Worm (Caenorhabditis elegans) whole organism, mixed stage, embryonic: ENCODE results near the gene K09C6.2.

Experiments used
- nhr-12 ChIP-seq: fragments of 150-350 bp; optimal IDR thresholded peaks from 2 replicates; lab custom pipeline; 2014; ENCODE audit warnings: missing biosample characterization, missing genetic modification characterization
- nhr-28 ChIP-seq: fragments of 150-350 bp; optimal IDR thresholded peaks from 2 replicates; lab custom pipeline; 2014; ENCODE audit warnings: missing biosample characterization, missing genetic modification characterization
- snpc-4 ChIP-seq: fragments of 150-350 bp; optimal IDR thresholded peaks from 2 replicates; lab custom pipeline; 2014; ENCODE audit warnings: missing biosample characterization, missing genetic modification characterization
- unc-120 ChIP-seq: sonication (generic microtip); optimal IDR thresholded peaks from 2 replicates; lab custom pipeline; 2017; ENCODE audit warnings: missing genetic modification characterization, missing compliant biosample characterization; ENCODE audit not compliant: poor library complexity, severe bottlenecking
- unc-62 ChIP-seq: fragments of 150-350 bp; optimal IDR thresholded peaks from 2 replicates; lab custom pipeline; 2014; ENCODE audit warnings: missing biosample characterization, missing genetic modification reagents, missing genetic modification characterization

DNA sequence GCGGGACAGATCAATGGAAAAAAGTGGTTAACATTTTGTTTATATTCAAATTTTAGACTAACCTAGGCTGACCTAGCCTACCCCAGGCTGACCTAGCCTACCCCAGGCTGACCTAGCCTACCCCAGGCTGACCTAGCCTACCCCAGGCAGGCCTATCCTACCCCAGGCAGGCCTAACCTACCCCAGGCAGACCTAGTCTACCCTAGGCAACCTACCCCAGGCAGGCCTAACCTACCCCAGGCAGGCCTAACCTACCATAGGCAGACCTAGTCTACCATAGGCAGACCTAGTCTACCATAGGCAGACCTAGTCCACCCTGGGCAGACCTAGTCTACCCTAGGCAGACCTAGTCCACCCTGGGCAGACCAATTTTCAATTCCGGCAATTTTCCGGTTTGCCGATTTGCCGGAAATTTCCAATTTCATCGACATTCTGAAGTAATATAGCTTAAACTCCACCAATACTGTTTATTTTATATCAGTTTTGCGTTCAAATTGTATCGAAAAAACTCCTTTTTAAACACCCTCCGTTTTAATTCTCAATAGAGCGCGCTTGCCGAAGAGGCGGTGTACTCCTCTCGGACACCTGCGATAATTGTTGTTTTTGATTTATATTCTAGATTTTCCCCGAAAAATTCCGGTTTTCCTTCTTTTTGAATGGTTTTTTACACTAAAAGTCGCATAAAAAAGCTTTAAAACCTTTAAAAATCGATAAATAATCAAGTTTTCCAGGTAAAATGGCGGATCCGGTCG lies 47.8 kb downstream of the K09C6.2 start, which contains the start of gene trm-2A:
- no peak for TF ChIP-seq unc-62 (GFP tag; lab: Kevin White, UChicago)
- peak; percentile 4 for TF ChIP-seq unc-120 (tag; lab: Kevin White, UChicago)
- no peak for TF ChIP-seq nhr-28 (tag; lab: Kevin White, UChicago)
- TF ChIP-seq nhr-12 (tag; lab: Kevin White, UChicago), result no peak
- no peak for TF ChIP-seq snpc-4 (tag; lab: Kevin White, UChicago)
